Worm (Caenorhabditis elegans) whole organism, L3 larva: Measurements from ENCODE around the gene slc-9B.1.

ENCODE experiments used
- R02D3.7 ChIP-seq: fragments of 150-350 bp; optimal IDR thresholded peaks from 2 replicates; lab custom pipeline; 2014; ENCODE audit warnings: missing biosample characterization, missing genetic modification characterization
- ceh-16 ChIP-seq: sonication (generic microtip); optimal IDR thresholded peaks from 2 replicates; lab custom pipeline; 2017; ENCODE audit warnings: missing biosample characterization, missing genetic modification characterization
- ceh-82 ChIP-seq: fragments of 150-350 bp; optimal IDR thresholded peaks from 2 replicates; lab custom pipeline; 2014; ENCODE audit warnings: missing biosample characterization, missing genetic modification characterization
- ceh-9 ChIP-seq: sonication (generic microtip); optimal IDR thresholded peaks from 2 replicates; lab custom pipeline; 2018; ENCODE audit warnings: missing biosample characterization, missing genetic modification characterization
- daf-12 ChIP-seq: fragments of 150-350 bp; optimal IDR thresholded peaks from 2 replicates; lab custom pipeline; 2014; ENCODE audit warnings: missing biosample characterization, missing genetic modification reagents, missing genetic modification characterization
- egl-5 ChIP-seq: fragments of 150-350 bp; optimal IDR thresholded peaks from 2 replicates; lab custom pipeline; 2017; ENCODE audit warnings: missing biosample characterization, missing genetic modification reagents, missing genetic modification characterization, inconsistent platforms
- elt-1 ChIP-seq: fragments of 150-350 bp; optimal IDR thresholded peaks from 2 replicates; lab custom pipeline; 2014; ENCODE audit warnings: missing biosample characterization, missing genetic modification characterization
- elt-2 ChIP-seq: sonication (generic microtip); optimal IDR thresholded peaks from 2 replicates; lab custom pipeline; 2016; ENCODE audit warnings: missing genetic modification reagents, mild to moderate bottlenecking, missing genetic modification characterization, missing compliant biosample characterization
- elt-3 ChIP-seq, 3 experiments: fragments of 150-350 bp in 1 of 3; sonication (generic microtip) in 2 of 3; optimal IDR thresholded peaks; 2 replicates in 2 of 3; 4 replicates in 1 of 3; lab custom pipeline; 2014 to 2017; ENCODE audit warnings: missing biosample characterization in 3 of 3, missing genetic modification characterization in 3 of 3
- eor-1 ChIP-seq, 2 experiments: fragments of 150-350 bp; optimal IDR thresholded peaks; 2 replicates each; lab custom pipeline; 2014 to 2018; ENCODE audit warnings: missing biosample characterization in 2 of 2, missing genetic modification characterization in 2 of 2
- fkh-10 ChIP-seq: sonication (generic microtip); optimal IDR thresholded peaks from 2 replicates; lab custom pipeline; 2017; ENCODE audit warnings: missing biosample characterization, missing genetic modification reagents, missing genetic modification characterization
- fkh-2 ChIP-seq: fragments of 150-350 bp; optimal IDR thresholded peaks from 2 replicates; lab custom pipeline; 2014; ENCODE audit warnings: missing biosample characterization, missing genetic modification reagents, missing genetic modification characterization
- hmg-11 ChIP-seq: sonication (generic microtip); optimal IDR thresholded peaks from 2 replicates; lab custom pipeline; 2016; ENCODE audit warnings: missing genetic modification characterization, missing compliant biosample characterization
- lin-39 ChIP-seq: fragments of 150-350 bp; optimal IDR thresholded peaks from 2 replicates; lab custom pipeline; 2018; ENCODE audit warnings: missing biosample characterization, missing genetic modification reagents, missing genetic modification characterization
- lsy-12 ChIP-seq: sonication (generic microtip); optimal IDR thresholded peaks from 2 replicates; lab custom pipeline; 2016; ENCODE audit warnings: mild to moderate bottlenecking, missing genetic modification characterization, missing compliant biosample characterization
- nhr-11 ChIP-seq: fragments of 150-350 bp; optimal IDR thresholded peaks from 2 replicates; lab custom pipeline; 2014; ENCODE audit warnings: missing biosample characterization, missing genetic modification characterization
- nhr-23 ChIP-seq: fragments of 150-350 bp; optimal IDR thresholded peaks from 2 replicates; lab custom pipeline; 2014; ENCODE audit warnings: missing biosample characterization, missing genetic modification reagents, missing genetic modification characterization
- nhr-237 ChIP-seq: fragments of 150-350 bp; optimal IDR thresholded peaks from 2 replicates; lab custom pipeline; 2014; ENCODE audit warnings: missing biosample characterization, missing genetic modification characterization
- nhr-25 ChIP-seq: sonication (generic microtip); optimal IDR thresholded peaks from 2 replicates; lab custom pipeline; 2017; ENCODE audit warnings: missing biosample characterization, missing genetic modification characterization
- nhr-28 ChIP-seq: fragments of 150-350 bp; optimal IDR thresholded peaks from 2 replicates; lab custom pipeline; 2014; ENCODE audit warnings: missing biosample characterization, missing genetic modification characterization
- nhr-67 ChIP-seq: fragments of 150-350 bp; optimal IDR thresholded peaks from 2 replicates; lab custom pipeline; 2014; ENCODE audit warnings: missing biosample characterization, missing genetic modification characterization
- nhr-76 ChIP-seq: fragments of 150-350 bp; sonication (generic microtip); optimal IDR thresholded peaks from 5 replicates; lab custom pipeline; 2014; ENCODE audit warnings: missing biosample characterization, missing genetic modification characterization
- nhr-77 ChIP-seq: fragments of 150-350 bp; optimal IDR thresholded peaks from 2 replicates; lab custom pipeline; 2014; ENCODE audit warnings: missing biosample characterization, missing genetic modification characterization
- sea-2 ChIP-seq: fragments of 150-350 bp; sonication (generic microtip); optimal IDR thresholded peaks from 4 replicates; lab custom pipeline; 2014; ENCODE audit warnings: missing biosample characterization, missing genetic modification reagents, missing genetic modification characterization
- skn-1 ChIP-seq: fragments of 150-350 bp; optimal IDR thresholded peaks from 2 replicates; lab custom pipeline; 2014; ENCODE audit warnings: missing biosample characterization, missing genetic modification characterization
- unc-39 ChIP-seq: sonication (generic microtip); optimal IDR thresholded peaks from 4 replicates; lab custom pipeline; 2017; ENCODE audit warnings: missing biosample characterization, missing genetic modification characterization
- zag-1 ChIP-seq: fragments of 150-350 bp; optimal IDR thresholded peaks from 2 replicates; lab custom pipeline; 2014; ENCODE audit warnings: missing biosample characterization, missing genetic modification characterization
- ztf-4 ChIP-seq: fragments of 150-350 bp; optimal IDR thresholded peaks from 2 replicates; lab custom pipeline; 2014; ENCODE audit warnings: missing biosample characterization, missing genetic modification characterization

slc-9B.1 gene

DNA sequence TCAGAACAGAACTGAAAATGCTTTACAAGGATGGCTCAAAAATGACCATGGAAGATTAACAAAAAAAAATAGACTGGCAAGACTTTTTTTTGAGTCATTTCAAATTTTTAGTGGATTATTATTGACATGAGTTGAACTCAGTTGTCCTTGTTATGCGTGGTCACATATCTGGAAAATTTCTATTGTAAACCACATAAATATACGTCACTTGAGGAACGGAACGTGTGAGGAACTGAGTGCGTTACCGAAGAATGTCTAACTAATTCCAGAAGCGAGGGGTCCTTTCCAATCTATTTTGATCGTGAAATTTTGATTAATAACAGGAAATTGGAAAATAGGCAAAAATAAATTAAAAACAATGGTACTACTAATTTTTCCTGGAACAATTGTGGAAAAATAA lies 17.1 kb upstream of the slc-9B.1 start:
- TF ChIP-seq hmg-11: no peak
- no peak for TF ChIP-seq nhr-11 (tag; lab: Kevin White, UChicago)
- TF ChIP-seq nhr-23: no peak

DNA sequence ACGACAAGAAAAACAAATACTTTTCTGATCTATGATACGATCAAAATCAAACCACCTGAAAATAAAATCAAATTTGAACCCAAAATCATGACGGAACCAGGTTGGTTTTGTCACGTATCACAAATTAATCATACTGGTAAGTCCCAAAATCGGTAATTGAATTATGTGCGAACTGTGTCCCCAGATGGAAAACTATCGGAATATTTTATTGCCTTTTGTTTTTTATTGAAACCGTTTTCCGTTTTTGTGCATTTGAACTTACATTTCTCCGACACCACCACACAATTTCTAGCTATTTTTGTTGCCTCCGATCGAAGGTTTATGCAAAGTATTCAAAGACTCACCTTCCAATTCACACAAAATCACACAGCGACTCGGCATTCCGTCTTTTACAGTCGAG lies 6.0 kb upstream of the slc-9B.1 start, which contains the start of gene F41E7.2:
TSS of gene F41E7.2 (plus strand) at position 301 of the 400 bp plus-strand sequence.
- no peak for TF ChIP-seq daf-12 (tag; lab: Kevin White, UChicago)
- no peak for TF ChIP-seq nhr-25 (tag; lab: Kevin White, UChicago)
- TF ChIP-seq nhr-237 (tag; lab: Kevin White, UChicago): no peak
- no peak for TF ChIP-seq ceh-82 (tag; lab: Kevin White, UChicago)
- TF ChIP-seq nhr-76 (tag; lab: Kevin White, UChicago): no peak
- TF ChIP-seq sea-2 (GFP tag; lab: Kevin White, UChicago): no peak
- no peak for TF ChIP-seq R02D3.7 (tag; lab: Kevin White, UChicago)
- TF ChIP-seq egl-5 (tag; lab: Kevin White, UChicago): no peak
- TF ChIP-seq ceh-9 (tag; lab: Kevin White, UChicago): no peak
- TF ChIP-seq elt-3 (tag; optimal IDR thresholded peaks at IDR 0.05; lab: Kevin White, UChicago): no peak
- TF ChIP-seq, all 47 proteins: peak for 0

DNA sequence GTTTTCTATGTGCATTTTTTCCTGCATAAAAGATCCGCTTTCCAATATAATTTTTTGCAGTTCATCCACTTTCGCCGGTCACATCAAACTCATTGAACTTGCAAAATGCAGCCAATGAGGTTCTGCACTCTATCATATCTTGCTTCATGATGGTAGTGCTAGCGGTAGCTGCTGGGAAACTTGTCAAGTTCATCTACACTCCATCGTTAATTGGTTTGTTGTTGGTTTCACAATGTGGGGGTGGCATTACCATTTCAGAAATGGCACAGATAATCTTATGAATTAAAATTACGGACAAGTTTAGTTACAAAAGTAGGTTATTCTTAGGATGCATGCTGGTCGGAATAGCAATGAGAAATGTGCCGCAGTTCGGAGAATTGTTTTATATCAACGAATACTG lies 4.9 kb upstream of the slc-9B.1 start:
- TF ChIP-seq unc-39: no peak
- no peak for TF ChIP-seq elt-3 (tag; optimal IDR thresholded peaks at IDR 0.05; lab: Kevin White, UChicago)
- TF ChIP-seq fkh-2: no peak
- no peak for TF ChIP-seq ztf-4 (tag; lab: Kevin White, UChicago)
- TF ChIP-seq zag-1 (tag; lab: Kevin White, UChicago): no peak
- TF ChIP-seq elt-2: no peak
- no peak for TF ChIP-seq fkh-10 (GFP tag; lab: Kevin White, UChicago)
- no peak for TF ChIP-seq nhr-28 (tag; lab: Kevin White, UChicago)
- no peak for TF ChIP-seq nhr-25 (tag; lab: Kevin White, UChicago)
- no peak for TF ChIP-seq sea-2 (GFP tag; lab: Kevin White, UChicago)

ce11 chrX:10277118-10277517 lies 2.3 kb upstream of the slc-9B.1 start:
- TF ChIP-seq zag-1 (tag; lab: Kevin White, UChicago) (no peak), fkh-2 (no peak), ceh-16 (tag; lab: Kevin White, UChicago) (no peak), nhr-237 (tag; lab: Kevin White, UChicago) (no peak), egl-5 (tag; lab: Kevin White, UChicago) (no peak), unc-39 (no peak), R02D3.7 (tag; lab: Kevin White, UChicago) (no peak), ceh-9 (tag; lab: Kevin White, UChicago) (no peak), lin-39 (no peak), nhr-67 (tag; lab: Kevin White, UChicago) (no peak)

ce11 chrX:10285634-10286033 lies 6.2 kb downstream of the slc-9B.1 start, which contains the start of gene npr-6:
Gene npr-6 (minus strand): TSS chrX:10285734.
- TF ChIP-seq nhr-25 (tag; lab: Kevin White, UChicago): no peak
- no peak for TF ChIP-seq R02D3.7 (tag; lab: Kevin White, UChicago)
- TF ChIP-seq nhr-11 (tag; lab: Kevin White, UChicago): no peak
- no peak for TF ChIP-seq skn-1 (tag; lab: Kevin White, UChicago)
- TF ChIP-seq eor-1 (tag; optimal IDR thresholded peaks at IDR 0.05; lab: Kevin White, UChicago): no peak
- no peak for TF ChIP-seq lsy-12
- TF ChIP-seq unc-39: no peak
- TF ChIP-seq ceh-16 (tag; lab: Kevin White, UChicago): no peak
- no peak for TF ChIP-seq nhr-77 (tag; lab: Kevin White, UChicago)

DNA sequence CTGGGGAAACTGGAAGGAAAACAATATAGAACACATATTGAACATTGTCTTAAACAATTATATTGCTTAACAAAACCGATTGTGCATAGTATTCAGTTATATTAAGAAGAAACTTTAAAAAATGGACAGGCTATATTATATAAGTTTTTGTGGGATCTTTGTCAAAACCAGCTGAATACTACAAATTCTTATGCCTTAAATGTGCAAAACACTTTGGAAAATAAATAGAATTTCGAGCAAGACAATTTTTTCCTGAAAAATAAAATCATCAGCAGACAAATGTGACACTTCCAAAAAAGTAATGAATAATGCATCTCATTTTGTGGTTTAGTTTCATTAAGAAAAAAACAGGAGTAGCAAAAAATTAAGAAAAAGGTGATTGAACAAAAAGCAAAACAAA lies 18.0 kb downstream of the slc-9B.1 start:
- no peak for TF ChIP-seq eor-1 (tag; optimal IDR thresholded peaks at IDR 0.05; lab: Kevin White, UChicago)

DNA sequence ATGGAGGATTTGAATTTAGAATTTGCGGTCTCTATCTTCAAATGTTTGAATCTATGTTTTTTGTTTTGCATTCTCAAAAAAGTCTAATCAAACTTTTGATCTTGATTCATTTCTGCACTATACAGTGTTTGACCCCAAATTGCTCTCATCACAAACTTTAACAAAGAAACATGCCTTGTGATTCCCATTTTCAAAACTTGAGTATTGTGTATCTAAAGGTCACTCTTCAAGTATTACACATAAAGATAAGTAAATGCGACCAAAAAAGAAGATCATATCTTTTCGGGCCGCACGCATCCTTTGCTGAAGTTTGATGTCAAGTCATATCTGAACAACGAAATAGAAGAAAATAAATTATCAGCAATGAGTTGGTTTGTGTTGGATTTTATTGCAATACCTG lies 22.5 kb downstream of the slc-9B.1 start:
- TF ChIP-seq nhr-23: peak; percentile 82
- TF ChIP-seq R02D3.7 (tag; lab: Kevin White, UChicago): no peak
- no peak for TF ChIP-seq ceh-9 (tag; lab: Kevin White, UChicago)
- TF ChIP-seq elt-1 (tag; lab: Kevin White, UChicago): peak; percentile 91
- TF ChIP-seq hmg-11: no peak
- TF ChIP-seq nhr-25 (tag; lab: Kevin White, UChicago): peak; percentile 71
- TF ChIP-seq, all 47 proteins: peak for 3
